Fruit fly (Drosophila melanogaster) whole organism, embryonic: ENCODE results near the gene Dus1.
A peak's percentile ranks its signal among the peaks of the same experiment; 100 is the strongest.

Source experiments
- Abd-B ChIP-seq: fragments of 200-800 bp; sonication (Bioruptor generic); optimal IDR thresholded peaks from 2 replicates; lab custom pipeline; 2018; ENCODE audit warnings: missing biosample characterization, mild to moderate bottlenecking, missing genetic modification characterization, moderate library complexity
- Adf1 ChIP-seq: fragments of 200-800 bp; sonication (Bioruptor generic); IDR thresholded peaks from 2 replicates; pipeline ENCODE4 v1.3.6; 2022; ENCODE audit warnings: missing biosample characterization, missing genetic modification characterization
- Atf-2 ChIP-seq: fragments of 200-800 bp; sonication (Bioruptor generic); optimal IDR thresholded peaks from 2 replicates; lab custom pipeline; 2016; ENCODE audit warnings: missing biosample characterization, missing genetic modification characterization
- Atf3 ChIP-seq: fragments of 200-800 bp; sonication (Bioruptor generic); optimal IDR thresholded peaks from 3 replicates; lab custom pipeline; 2016; ENCODE audit warnings: missing biosample characterization, missing genetic modification characterization
- Bgb ChIP-seq: fragments of 200-800 bp; sonication (Bioruptor generic); IDR thresholded peaks from 2 replicates; pipeline ENCODE4 v1.3.6; 2022; ENCODE audit warnings: missing biosample characterization, missing genetic modification characterization; ENCODE audit not compliant: partially characterized antibody
- BtbVII ChIP-seq: fragments of 200-800 bp; sonication (Bioruptor generic); optimal IDR thresholded peaks from 3 replicates; lab custom pipeline; 2017; ENCODE audit warnings: missing biosample characterization, mild to moderate bottlenecking, missing genetic modification characterization
- CG10321 ChIP-seq: fragments of 200-800 bp; sonication (Bioruptor generic); IDR thresholded peaks from 2 replicates; pipeline ENCODE4 v1.3.6; 2022; ENCODE audit warnings: missing biosample characterization, missing genetic modification characterization
- CG12391 ChIP-seq: fragments of 200-800 bp; sonication (Bioruptor generic); optimal IDR thresholded peaks from 3 replicates; lab custom pipeline; 2018; ENCODE audit warnings: missing biosample characterization, mild to moderate bottlenecking, missing genetic modification characterization, moderate library complexity
- CG12769 ChIP-seq: fragments of 200-800 bp; sonication (Bioruptor generic); optimal IDR thresholded peaks from 2 replicates; lab custom pipeline; 2019; ENCODE audit warnings: missing biosample characterization, mild to moderate bottlenecking, missing genetic modification characterization, moderate library complexity
- CG16863 ChIP-seq: fragments of 200-800 bp; sonication (Bioruptor generic); optimal IDR thresholded peaks from 3 replicates; lab custom pipeline; 2016; ENCODE audit warnings: missing biosample characterization, missing genetic modification characterization
- CG17328 ChIP-seq: fragments of 200-800 bp; sonication (Bioruptor generic); IDR thresholded peaks from 2 replicates; pipeline ENCODE4 v1.3.6; 2022; ENCODE audit warnings: missing biosample characterization, missing genetic modification characterization
- CG18011 ChIP-seq: fragments of 200-800 bp; sonication (Bioruptor generic); optimal IDR thresholded peaks from 2 replicates; lab custom pipeline; 2017; ENCODE audit warnings: missing biosample characterization, missing genetic modification characterization, mild to moderate bottlenecking, moderate library complexity, missing genotype
- CG18262 ChIP-seq: fragments of 200-800 bp; optimal IDR thresholded peaks from 3 replicates; lab custom pipeline; 2019; ENCODE audit warnings: missing biosample characterization, mild to moderate bottlenecking, missing genetic modification characterization, moderate library complexity
- CG3065 ChIP-seq: fragments of 200-800 bp; sonication (Bioruptor generic); optimal IDR thresholded peaks from 2 replicates; lab custom pipeline; 2016; ENCODE audit warnings: missing biosample characterization, missing genetic modification characterization
- CG33213 ChIP-seq: fragments of 200-800 bp; sonication (Bioruptor generic); optimal IDR thresholded peaks from 3 replicates; lab custom pipeline; 2016; ENCODE audit warnings: missing biosample characterization, missing genetic modification characterization
- CG3726 ChIP-seq: fragments of 200-800 bp; sonication (Bioruptor generic); IDR thresholded peaks from 3 replicates; pipeline ENCODE4, ENCODE4 v1.3.6; 2022; ENCODE audit warnings: missing biosample characterization, missing genetic modification characterization
- CG42726 ChIP-seq: fragments of 200-800 bp; sonication (Bioruptor generic); IDR thresholded peaks from 2 replicates; pipeline ENCODE4 v1.3.6; 2022; ENCODE audit warnings: missing biosample characterization, missing genetic modification characterization; ENCODE audit not compliant: partially characterized antibody
- CG6654 ChIP-seq: fragments of 200-800 bp; sonication (Bioruptor generic); optimal IDR thresholded peaks from 2 replicates; lab custom pipeline; 2017; ENCODE audit warnings: missing biosample characterization, mild to moderate bottlenecking, missing genetic modification characterization
- CG7372 ChIP-seq: fragments of 200-800 bp; sonication (Bioruptor generic); IDR thresholded peaks from 2 replicates; pipeline ENCODE4 v1.3.6; 2022; ENCODE audit warnings: missing biosample characterization, missing genetic modification characterization
- CG8281 ChIP-seq: fragments of 200-800 bp; sonication (Bioruptor generic); optimal IDR thresholded peaks from 2 replicates; lab custom pipeline; 2018; ENCODE audit warnings: missing biosample characterization, mild to moderate bottlenecking, missing genetic modification characterization, moderate library complexity
- CG9932 ChIP-seq: fragments of 200-800 bp; sonication (Bioruptor generic); IDR thresholded peaks from 2 replicates; pipeline ENCODE4 v1.3.6; 2022; ENCODE audit warnings: missing biosample characterization, missing genetic modification characterization
- Deaf1 ChIP-seq: fragments of 200-800 bp; optimal IDR thresholded peaks from 3 replicates; lab custom pipeline; 2019; ENCODE audit warnings: missing biosample characterization, mild to moderate bottlenecking, missing genetic modification characterization, moderate library complexity
- Doc2 ChIP-seq: fragments of 200-800 bp; sonication (Bioruptor generic); IDR thresholded peaks from 2 replicates; pipeline ENCODE4 v1.3.6; 2022; ENCODE audit warnings: missing biosample characterization, missing genetic modification characterization
- Fer2 ChIP-seq: fragments of 200-800 bp; sonication (Bioruptor generic); optimal IDR thresholded peaks from 2 replicates; lab custom pipeline; 2018; ENCODE audit warnings: missing biosample characterization, mild to moderate bottlenecking, missing genetic modification characterization, moderate library complexity
- Fer3 ChIP-seq: fragments of 200-800 bp; sonication (Bioruptor generic); optimal IDR thresholded peaks from 2 replicates; lab custom pipeline; 2018; ENCODE audit warnings: missing biosample characterization, mild to moderate bottlenecking, missing genetic modification characterization, moderate library complexity
- H15 ChIP-seq: fragments of 200-800 bp; sonication (Bioruptor generic); IDR thresholded peaks from 3 replicates; pipeline ENCODE4 v1.3.6; 2022; ENCODE audit warnings: missing biosample characterization, missing genetic modification characterization
- H2.0 ChIP-seq: fragments of 200-800 bp; sonication (Bioruptor generic); IDR thresholded peaks from 2 replicates; pipeline ENCODE4 v1.3.6; 2022; ENCODE audit warnings: missing biosample characterization, missing genetic modification characterization
- HLH54F ChIP-seq: fragments of 200-800 bp; sonication (Bioruptor generic); optimal IDR thresholded peaks from 3 replicates; lab custom pipeline; 2016; ENCODE audit warnings: missing biosample characterization, missing genetic modification characterization
- Lhr ChIP-seq: fragments of 200-800 bp; sonication (Bioruptor generic); optimal IDR thresholded peaks from 3 replicates; lab custom pipeline; 2017; ENCODE audit warnings: mild to moderate bottlenecking, missing biosample characterization, missing genetic modification reagents, missing genetic modification characterization
- Mad ChIP-seq: fragments of 200-800 bp; sonication (Bioruptor generic); optimal IDR thresholded peaks from 2 replicates; lab custom pipeline; 2016; ENCODE audit warnings: missing biosample characterization, missing genetic modification characterization
- Meics ChIP-seq: fragments of 200-800 bp; sonication (Bioruptor generic); optimal IDR thresholded peaks from 2 replicates; lab custom pipeline; 2017; ENCODE audit warnings: missing biosample characterization, mild to moderate bottlenecking, missing genetic modification characterization
- Mrtf ChIP-seq: fragments of 200-800 bp; sonication (Bioruptor generic); IDR thresholded peaks from 3 replicates; pipeline ENCODE4 v1.3.6; 2022; ENCODE audit warnings: missing biosample characterization, missing genetic modification characterization
- Rfx ChIP-seq: fragments of 200-800 bp; sonication (Bioruptor generic); IDR thresholded peaks from 2 replicates; pipeline ENCODE4 v1.3.6; 2022; ENCODE audit warnings: missing biosample characterization, missing genetic modification characterization
- ab ChIP-seq: fragments of 200-800 bp; sonication (Bioruptor generic); optimal IDR thresholded peaks from 2 replicates; lab custom pipeline; 2016; ENCODE audit warnings: missing biosample characterization, missing genetic modification characterization
- abd-A ChIP-seq: fragments of 200-800 bp; sonication (Bioruptor generic); optimal IDR thresholded peaks from 3 replicates; lab custom pipeline; 2019; ENCODE audit warnings: missing biosample characterization, mild to moderate bottlenecking, missing genetic modification characterization, moderate library complexity
- cato ChIP-seq: fragments of 200-800 bp; sonication (Bioruptor generic); optimal IDR thresholded peaks from 2 replicates; lab custom pipeline; 2016; ENCODE audit warnings: missing biosample characterization, missing genetic modification characterization, borderline replicate concordance
- croc ChIP-seq: fragments of 200-800 bp; sonication (Bioruptor generic); conservative IDR thresholded peaks from 3 replicates; pipeline ENCODE4 v1.3.6; 2022; ENCODE audit warnings: missing biosample characterization, missing genetic modification characterization
- da ChIP-seq: fragments of 200-800 bp; sonication (Bioruptor generic); optimal IDR thresholded peaks from 2 replicates; lab custom pipeline; 2016; ENCODE audit warnings: missing biosample characterization, missing genetic modification characterization
- danr ChIP-seq: fragments of 200-800 bp; sonication (Bioruptor generic); IDR thresholded peaks from 2 replicates; pipeline ENCODE4 v1.3.6; 2022; ENCODE audit warnings: missing biosample characterization, missing genetic modification characterization
- gem ChIP-seq: fragments of 200-800 bp; sonication (Bioruptor generic); optimal IDR thresholded peaks from 2 replicates; lab custom pipeline; 2019; ENCODE audit warnings: missing biosample characterization, mild to moderate bottlenecking, missing genetic modification characterization, moderate library complexity
- gt ChIP-seq: fragments of 200-800 bp; sonication (Bioruptor generic); IDR thresholded peaks from 2 replicates; pipeline ENCODE4 v1.3.6; 2022; ENCODE audit warnings: missing biosample characterization, missing genetic modification characterization
- lola ChIP-seq, 3 experiments: fragments of >200 bp in 2 of 3; fragments of 200-800 bp in 1 of 3; sonication (Bioruptor generic) in 1 of 3; optimal IDR thresholded peaks; 2 replicates each; lab custom pipeline; 2017 to 2019; ENCODE audit warnings: missing biosample characterization in 3 of 3, missing genetic modification characterization in 3 of 3, mild to moderate bottlenecking in 1 of 3, moderate library complexity in 1 of 3
- mirr ChIP-seq: fragments of 200-800 bp; sonication (Bioruptor generic); optimal IDR thresholded peaks from 3 replicates; lab custom pipeline; 2018; ENCODE audit warnings: missing biosample characterization, mild to moderate bottlenecking, missing genetic modification characterization
- pita ChIP-seq: fragments of 200-800 bp; sonication (Bioruptor generic); optimal IDR thresholded peaks from 2 replicates; lab custom pipeline; 2017; ENCODE audit warnings: missing biosample characterization, mild to moderate bottlenecking, missing genetic modification characterization
- schlank ChIP-seq: fragments of 200-800 bp; sonication (Bioruptor generic); optimal IDR thresholded peaks from 2 replicates; lab custom pipeline; 2018; ENCODE audit warnings: missing biosample characterization, mild to moderate bottlenecking, missing genetic modification characterization
- sens-2 ChIP-seq: fragments of 200-800 bp; sonication (Bioruptor generic); IDR thresholded peaks from 2 replicates; pipeline ENCODE4 v1.3.6; 2022; ENCODE audit warnings: missing biosample characterization, missing genetic modification characterization
- sima ChIP-seq: fragments of 200-800 bp; sonication (Bioruptor generic); optimal IDR thresholded peaks from 2 replicates; lab custom pipeline; 2016; ENCODE audit warnings: missing biosample characterization, missing genetic modification characterization
- slbo ChIP-seq: fragments of 200-800 bp; sonication (Bioruptor generic); IDR thresholded peaks from 2 replicates; pipeline ENCODE4 v1.3.6; 2022; ENCODE audit warnings: missing biosample characterization, missing genetic modification characterization
- tgo ChIP-seq: fragments of 200-800 bp; sonication (Bioruptor generic); IDR thresholded peaks from 3 replicates; pipeline ENCODE4 v1.3.6; 2022; ENCODE audit warnings: missing biosample characterization, missing genetic modification characterization
- unpg ChIP-seq: fragments of 200-800 bp; sonication (Bioruptor generic); optimal IDR thresholded peaks from 3 replicates; lab custom pipeline; 2018; ENCODE audit warnings: missing biosample characterization, mild to moderate bottlenecking, missing genetic modification characterization, moderate library complexity
- yki ChIP-seq: fragments of >200 bp; optimal IDR thresholded peaks from 3 replicates; lab custom pipeline; 2018

The Dus1 gene

dm6 chr2L:286421-286820 lies 14.9 kb upstream of the Dus1 start (continued):
- TF ChIP-seq sima (no peak), CG3726 (GFP tag; lab: Robert Waterston, UW) (no peak), gem (tag; lab: Kevin White, UChicago) (peak; percentile 51), abd-A (no peak), CG42726 (GFP tag; lab: Robert Waterston, UW) (no peak), Adf1 (peak; percentile 60; the same call in 1 of the 2 replicates), Meics (GFP tag; lab: Kevin White, UChicago) (peak; percentile 81), CG17328 (GFP tag; lab: Robert Waterston, UW) (peak; percentile 61), cato (GFP tag; lab: Kevin White, UChicago) (no peak), CG12391 (peak; percentile 65), Lhr (GFP tag; lab: Kevin White, UChicago) (no peak), Bgb (no peak), Fer3 (peak; percentile 83), CG12769 (tag; lab: Kevin White, UChicago) (peak; percentile 92), sens-2 (GFP tag; lab: Robert Waterston, UW) (no peak), CG9932 (GFP tag; lab: Robert Waterston, UW) (peak; percentile 86), Deaf1 (tag; lab: Kevin White, UChicago) (peak; percentile 49), pita (GFP tag; lab: Kevin White, UChicago) (no peak), CG8281 (tag; lab: Kevin White, UChicago) (no peak), gt (GFP tag; lab: Robert Waterston, UW) (no peak), CG16863 (no peak), Atf3 (no peak), Rfx (peak; percentile 88), CG33213 (GFP tag; lab: Kevin White, UChicago) (peak; percentile 44), schlank (tag; lab: Kevin White, UChicago) (peak; percentile 82), CG3065 (GFP tag; lab: Kevin White, UChicago) (no peak), mirr (GFP tag; lab: Kevin White, UChicago) (peak; percentile 87), BtbVII (GFP tag; lab: Kevin White, UChicago) (peak; percentile 69), Atf-2 (GFP tag; lab: Kevin White, UChicago) (peak; percentile 28), ab (GFP tag; lab: Kevin White, UChicago) (peak; percentile 37), H2.0 (GFP tag; lab: Robert Waterston, UW) (peak; percentile 62; the same call in 1 of the 2 replicates), slbo (GFP tag; lab: Robert Waterston, UW) (peak; percentile 92), CG6654 (no peak), unpg (GFP tag; lab: Kevin White, UChicago) (peak; percentile 63), Mrtf (peak; percentile 71; the same call in 2 of the 3 replicates), Abd-B (no peak), CG7372 (GFP tag; lab: Robert Waterston, UW) (0 out of 2 replicates have a peak, but pooled peaks have one; percentile 34), croc (GFP tag; lab: Robert Waterston, UW) (no peak), yki (lab: Kevin White, UChicago) (no peak), HLH54F (GFP tag; lab: Kevin White, UChicago) (peak; percentile 62), da (GFP tag; lab: Kevin White, UChicago) (peak; percentile 37), CG18262 (tag; lab: Kevin White, UChicago) (peak; percentile 26), danr (GFP tag; lab: Robert Waterston, UW) (0 out of 2 replicates have a peak, but pooled peaks have one; percentile 29), Doc2 (GFP tag; lab: Robert Waterston, UW) (no peak), tgo (peak; percentile 69; the same call in 2 of the 3 replicates), Mad (peak; percentile 11), CG10321 (GFP tag; lab: Robert Waterston, UW) (peak; percentile 38; the same call in 1 of the 2 replicates), H15 (GFP tag; lab: Robert Waterston, UW) (peak; percentile 62; the same call in 2 of the 3 replicates), lola (GFP tag; optimal IDR thresholded peaks at IDR 0.05; lab: Kevin White, UChicago) (no peak), CG18011 (GFP tag; lab: Kevin White, UChicago) (peak; percentile 24), Fer2 (tag; lab: Kevin White, UChicago) (peak; percentile 38)
